Worm (Caenorhabditis elegans) whole organism, L4 larva: ENCODE results near the gene F19G12.1.

Experiments used
- D1046.2 ChIP-seq: fragments of 200-800 bp; sonication (Bioruptor generic); IDR thresholded peaks from 2 replicates; pipeline ENCODE4 v1.3.6; 2022; ENCODE audit warnings: missing genetic modification characterization, missing compliant biosample characterization
- Y5F2A.4 ChIP-seq: fragments of 200-800 bp; sonication (Bioruptor generic); optimal IDR thresholded peaks from 2 replicates; lab custom pipeline; 2018; ENCODE audit warnings: mild to moderate bottlenecking, missing genetic modification characterization, missing compliant biosample characterization
- ama-1 ChIP-seq: fragments of 150-350 bp; optimal IDR thresholded peaks from 2 replicates; lab custom pipeline; 2014; ENCODE audit warnings: inconsistent platforms, mixed read lengths
- mdt-29 ChIP-seq: fragments of 200-800 bp; sonication (Bioruptor generic); IDR thresholded peaks from 2 replicates; pipeline ENCODE4 v1.3.6; 2022; ENCODE audit warnings: missing genetic modification reagents, missing genetic modification characterization, missing compliant biosample characterization
- pha-4 ChIP-seq, 2 experiments: fragments of 150-350 bp in 1 of 2; fragments of 200-800 bp in 1 of 2; sonication (Bioruptor generic) in 1 of 2; IDR thresholded peaks in 1 of 2; optimal IDR thresholded peaks in 1 of 2; 2 replicates each; pipeline versions ENCODE4 v1.3.6 to Lab custom; 2014 to 2022; ENCODE audit warnings: missing genetic modification characterization in 2 of 2, missing genetic modification reagents in 2 of 2, missing biosample characterization in 1 of 2, missing compliant biosample characterization in 1 of 2
- snpc-4 ChIP-seq: fragments of 150-350 bp; optimal IDR thresholded peaks from 2 replicates; lab custom pipeline; 2014; ENCODE audit warnings: missing biosample characterization, missing genetic modification characterization
- zag-1 ChIP-seq: fragments of 150-350 bp; optimal IDR thresholded peaks from 2 replicates; lab custom pipeline; 2014; ENCODE audit warnings: missing biosample characterization, missing genetic modification characterization

ce11 chrX:1381565-1381964 is 49.2 kb upstream of the F19G12.1 start, which contains the start of gene F56C3.10:
- TF ChIP-seq Y5F2A.4 (GFP tag; lab: Kevin White, UChicago) (no peak), pha-4 (GFP tag; IDR thresholded peaks at IDR 0.05; lab: Robert Waterston, UW) (no peak), pha-4 (tag; optimal IDR thresholded peaks at IDR 0.05; lab: Kevin White, UChicago) (no peak), snpc-4 (tag; lab: Kevin White, UChicago) (no peak), mdt-29 (GFP tag; lab: Robert Waterston, UW) (no peak), D1046.2 (GFP tag; lab: Robert Waterston, UW) (no peak), ama-1 (lab: Kevin White, UChicago) (no peak), zag-1 (no peak)
